Fruit fly (Drosophila melanogaster) whole organism, embryonic: ENCODE measurements around the gene CG11700.

ENCODE experiments used
- Awh ChIP-seq: fragments of 200-800 bp; sonication (Bioruptor generic); IDR thresholded peaks from 2 replicates; pipeline ENCODE4, ENCODE4 v1.3.6; 2022; ENCODE audit warnings: missing biosample characterization, missing genetic modification characterization
- B-H2 ChIP-seq: fragments of 200-800 bp; sonication (Bioruptor generic); optimal IDR thresholded peaks from 2 replicates; lab custom pipeline; 2018; ENCODE audit warnings: missing biosample characterization, mild to moderate bottlenecking, missing genetic modification characterization
- CG10274 ChIP-seq: fragments of 200-800 bp; sonication (Bioruptor generic); optimal IDR thresholded peaks from 3 replicates; lab custom pipeline; 2017; ENCODE audit warnings: missing biosample characterization, mild to moderate bottlenecking, missing genetic modification characterization
- CG11504 ChIP-seq: fragments of 200-800 bp; sonication (Bioruptor generic); optimal IDR thresholded peaks from 3 replicates; lab custom pipeline; 2019; ENCODE audit warnings: missing biosample characterization, mild to moderate bottlenecking, missing genetic modification characterization, moderate library complexity
- CG13287 ChIP-seq: fragments of 200-800 bp; sonication (Bioruptor generic); IDR thresholded peaks from 2 replicates; pipeline ENCODE4 v1.3.6; 2022; ENCODE audit warnings: missing biosample characterization, missing genetic modification characterization; ENCODE audit not compliant: partially characterized antibody
- CG13894 ChIP-seq: fragments of 200-800 bp; sonication (Bioruptor generic); optimal IDR thresholded peaks from 3 replicates; lab custom pipeline; 2018; ENCODE audit warnings: missing biosample characterization, mild to moderate bottlenecking, missing genetic modification characterization, moderate library complexity
- CG14710 ChIP-seq: fragments of 200-800 bp; sonication (Bioruptor generic); optimal IDR thresholded peaks from 3 replicates; lab custom pipeline; 2019; ENCODE audit warnings: missing biosample characterization, mild to moderate bottlenecking, missing genetic modification characterization, moderate library complexity
- CG15073 ChIP-seq: fragments of 200-800 bp; sonication (Bioruptor generic); optimal IDR thresholded peaks from 2 replicates; lab custom pipeline; 2016; ENCODE audit warnings: missing biosample characterization, missing genetic modification characterization
- CG15479 ChIP-seq: fragments of 200-800 bp; sonication (Bioruptor generic); optimal IDR thresholded peaks from 3 replicates; lab custom pipeline; 2019; ENCODE audit warnings: missing biosample characterization, mild to moderate bottlenecking, missing genetic modification characterization, moderate library complexity
- CG17829 ChIP-seq: fragments of 200-800 bp; optimal IDR thresholded peaks from 2 replicates; lab custom pipeline; 2019; ENCODE audit warnings: missing biosample characterization, mild to moderate bottlenecking, missing genetic modification characterization, moderate library complexity
- CG2116 ChIP-seq: fragments of 200-800 bp; sonication (Bioruptor generic); optimal IDR thresholded peaks from 3 replicates; lab custom pipeline; 2018; ENCODE audit warnings: missing biosample characterization, mild to moderate bottlenecking, missing genetic modification characterization
- CG2120 ChIP-seq: fragments of 200-800 bp; sonication (Bioruptor generic); optimal IDR thresholded peaks from 3 replicates; lab custom pipeline; 2016; ENCODE audit warnings: missing biosample characterization, missing genetic modification characterization
- CG2199 ChIP-seq: fragments of 200-800 bp; sonication (Bioruptor generic); IDR thresholded peaks from 3 replicates; pipeline ENCODE4 v1.3.6; 2022; ENCODE audit warnings: missing biosample characterization, missing genetic modification characterization
- CG34422 ChIP-seq: fragments of 200-800 bp; sonication (Bioruptor generic); IDR thresholded peaks from 3 replicates; pipeline ENCODE4 v1.3.6; 2022; ENCODE audit warnings: missing biosample characterization, missing genetic modification characterization
- CG4707 ChIP-seq: fragments of 200-800 bp; sonication (Bioruptor generic); optimal IDR thresholded peaks from 2 replicates; lab custom pipeline; 2018; ENCODE audit warnings: missing biosample characterization, mild to moderate bottlenecking, missing genetic modification characterization, moderate library complexity
- CHES-1-like ChIP-seq: fragments of 200-800 bp; sonication (Bioruptor generic); optimal IDR thresholded peaks from 2 replicates; lab custom pipeline; 2016; ENCODE audit warnings: missing biosample characterization, missing genetic modification characterization
- CTCF ChIP-seq: fragments of 200-800 bp; sonication (Bioruptor generic); optimal IDR thresholded peaks from 2 replicates; lab custom pipeline; 2017; ENCODE audit warnings: missing biosample characterization, mild to moderate bottlenecking, missing genetic modification characterization, moderate library complexity
- Dref ChIP-seq: fragments of 200-800 bp; sonication (Bioruptor generic); IDR thresholded peaks from 2 replicates; pipeline ENCODE4 v1.3.6; 2022; ENCODE audit warnings: missing biosample characterization, missing genetic modification characterization
- Eip74EF ChIP-seq, 2 experiments: fragments of 200-800 bp in 1 of 2; fragments of >200 bp in 1 of 2; sonication (Bioruptor generic) in 1 of 2; optimal IDR thresholded peaks; 2 replicates each; lab custom pipeline; 2017 to 2019; ENCODE audit warnings: missing biosample characterization in 2 of 2, missing genetic modification characterization in 2 of 2, mild to moderate bottlenecking in 1 of 2, moderate library complexity in 1 of 2
- Elba2 ChIP-seq: fragments of 200-800 bp; sonication (Bioruptor generic); optimal IDR thresholded peaks from 3 replicates; lab custom pipeline; 2016; ENCODE audit warnings: missing biosample characterization, missing genetic modification characterization
- Ets97D ChIP-seq: fragments of 200-800 bp; sonication (Bioruptor generic); optimal IDR thresholded peaks from 3 replicates; lab custom pipeline; 2016; ENCODE audit warnings: missing biosample characterization, missing genetic modification characterization
- Fer1 ChIP-seq: fragments of 200-800 bp; sonication (Bioruptor generic); optimal IDR thresholded peaks from 2 replicates; lab custom pipeline; 2017; ENCODE audit warnings: missing biosample characterization, mild to moderate bottlenecking, missing genetic modification characterization
- H15 ChIP-seq: fragments of 200-800 bp; sonication (Bioruptor generic); IDR thresholded peaks from 3 replicates; pipeline ENCODE4 v1.3.6; 2022; ENCODE audit warnings: missing biosample characterization, missing genetic modification characterization
- Lpt ChIP-seq: fragments of >200 bp; optimal IDR thresholded peaks from 2 replicates; lab custom pipeline; 2018; ENCODE audit warnings: missing biosample characterization, missing genetic modification characterization
- MESR4 ChIP-seq: fragments of 200-800 bp; sonication (Bioruptor generic); optimal IDR thresholded peaks from 2 replicates; lab custom pipeline; 2018; ENCODE audit warnings: missing biosample characterization, mild to moderate bottlenecking, missing genetic modification characterization, moderate library complexity
- Mrtf ChIP-seq: fragments of 200-800 bp; sonication (Bioruptor generic); IDR thresholded peaks from 3 replicates; pipeline ENCODE4 v1.3.6; 2022; ENCODE audit warnings: missing biosample characterization, missing genetic modification characterization
- Myb ChIP-seq: fragments of 200-800 bp; sonication (Bioruptor generic); optimal IDR thresholded peaks from 2 replicates; lab custom pipeline; 2016; ENCODE audit warnings: missing biosample characterization, missing genetic modification characterization
- Optix ChIP-seq: fragments of 200-800 bp; sonication (Bioruptor generic); IDR thresholded peaks from 3 replicates; pipeline ENCODE4 v1.3.6; 2022; ENCODE audit warnings: missing biosample characterization, missing genetic modification characterization
- Pdp1 ChIP-seq, 2 experiments: fragments of 200-800 bp; sonication (Bioruptor generic); optimal IDR thresholded peaks; 3 replicates each; lab custom pipeline; 2016; ENCODE audit warnings: missing biosample characterization in 2 of 2, missing genetic modification characterization in 2 of 2, mild to moderate bottlenecking in 1 of 2, moderate library complexity in 1 of 2
- Taf1 ChIP-seq: fragments of 200-800 bp; sonication (Bioruptor generic); IDR thresholded peaks from 2 replicates; pipeline ENCODE4 v1.3.6; 2022; ENCODE audit warnings: missing biosample characterization, missing genetic modification characterization
- abd-A ChIP-seq: fragments of 200-800 bp; sonication (Bioruptor generic); optimal IDR thresholded peaks from 3 replicates; lab custom pipeline; 2019; ENCODE audit warnings: missing biosample characterization, mild to moderate bottlenecking, missing genetic modification characterization, moderate library complexity
- amos ChIP-seq: fragments of 200-800 bp; sonication (Bioruptor generic); IDR thresholded peaks from 2 replicates; pipeline ENCODE4 v1.3.6; 2022; ENCODE audit warnings: missing biosample characterization, missing genetic modification characterization; ENCODE audit not compliant: partially characterized antibody
- az2 ChIP-seq: fragments of 200-800 bp; sonication (Bioruptor generic); optimal IDR thresholded peaks from 3 replicates; lab custom pipeline; 2016; ENCODE audit warnings: missing biosample characterization, missing genetic modification characterization
- crp ChIP-seq, 2 experiments: fragments of 200-800 bp; sonication (Bioruptor generic); optimal IDR thresholded peaks; 2 replicates in 1 of 2; 3 replicates in 1 of 2; lab custom pipeline; 2017; ENCODE audit warnings: missing biosample characterization in 2 of 2, missing genetic modification characterization in 2 of 2, mild to moderate bottlenecking in 1 of 2, moderate library complexity in 1 of 2
- gcm ChIP-seq: fragments of 200-800 bp; sonication (Bioruptor generic); optimal IDR thresholded peaks from 2 replicates; lab custom pipeline; 2019; ENCODE audit warnings: missing biosample characterization, mild to moderate bottlenecking, missing genetic modification characterization, moderate library complexity
- lab ChIP-seq: fragments of 200-800 bp; sonication (Bioruptor generic); optimal IDR thresholded peaks from 3 replicates; lab custom pipeline; 2017; ENCODE audit warnings: missing biosample characterization, missing genetic modification characterization, mild to moderate bottlenecking, moderate library complexity, missing genetic modification reagents
- nmo ChIP-seq: fragments of 200-800 bp; sonication (Bioruptor generic); optimal IDR thresholded peaks from 2 replicates; lab custom pipeline; 2018; ENCODE audit warnings: missing biosample characterization, mild to moderate bottlenecking, missing genetic modification characterization, moderate library complexity
- pb ChIP-seq: fragments of 200-800 bp; sonication (Bioruptor generic); optimal IDR thresholded peaks from 3 replicates; lab custom pipeline; 2016; ENCODE audit warnings: missing biosample characterization, missing genetic modification characterization
- phol ChIP-seq: fragments of 200-800 bp; sonication (Bioruptor generic); optimal IDR thresholded peaks from 3 replicates; lab custom pipeline; 2018; ENCODE audit warnings: missing biosample characterization, mild to moderate bottlenecking, missing genetic modification characterization, moderate library complexity
- pros ChIP-seq: fragments of 200-800 bp; sonication (Bioruptor generic); optimal IDR thresholded peaks from 3 replicates; lab custom pipeline; 2019; ENCODE audit warnings: missing biosample characterization, mild to moderate bottlenecking, missing genetic modification characterization, moderate library complexity
- sc ChIP-seq, 3 experiments: fragments of >200 bp in 2 of 3; fragments of 200-800 bp in 1 of 3; sonication (Bioruptor generic) in 1 of 3; optimal IDR thresholded peaks; 2 replicates in 2 of 3; 3 replicates in 1 of 3; lab custom pipeline; 2017; ENCODE audit warnings: mild to moderate bottlenecking in 1 of 3, missing biosample characterization in 1 of 3, missing genetic modification characterization in 1 of 3, missing genetic modification reagents in 1 of 3
- sens ChIP-seq: fragments of 200-800 bp; sonication (Bioruptor generic); peaks from one replicate; lab custom pipeline; 2016; ENCODE audit warnings: missing biosample characterization, missing genetic modification characterization
- stwl ChIP-seq: fragments of 200-800 bp; sonication (Bioruptor generic); optimal IDR thresholded peaks from 3 replicates; lab custom pipeline; 2018; ENCODE audit warnings: missing biosample characterization, mild to moderate bottlenecking, missing genetic modification characterization, moderate library complexity
- toy ChIP-seq: fragments of 200-800 bp; sonication (Bioruptor generic); IDR thresholded peaks from 2 replicates; pipeline ENCODE4 v1.3.6; 2022; ENCODE audit warnings: missing biosample characterization, missing genetic modification characterization
- trh ChIP-seq: fragments of 200-800 bp; sonication (Bioruptor generic); optimal IDR thresholded peaks from 2 replicates; lab custom pipeline; 2016; ENCODE audit warnings: missing biosample characterization, missing genetic modification characterization
- vnd ChIP-seq: fragments of 200-800 bp; sonication (Bioruptor generic); IDR thresholded peaks from 3 replicates; pipeline ENCODE4 v1.3.6; 2022; ENCODE audit warnings: missing biosample characterization, missing genetic modification characterization; ENCODE audit not compliant: partially characterized antibody

The CG11700 gene

DNA sequence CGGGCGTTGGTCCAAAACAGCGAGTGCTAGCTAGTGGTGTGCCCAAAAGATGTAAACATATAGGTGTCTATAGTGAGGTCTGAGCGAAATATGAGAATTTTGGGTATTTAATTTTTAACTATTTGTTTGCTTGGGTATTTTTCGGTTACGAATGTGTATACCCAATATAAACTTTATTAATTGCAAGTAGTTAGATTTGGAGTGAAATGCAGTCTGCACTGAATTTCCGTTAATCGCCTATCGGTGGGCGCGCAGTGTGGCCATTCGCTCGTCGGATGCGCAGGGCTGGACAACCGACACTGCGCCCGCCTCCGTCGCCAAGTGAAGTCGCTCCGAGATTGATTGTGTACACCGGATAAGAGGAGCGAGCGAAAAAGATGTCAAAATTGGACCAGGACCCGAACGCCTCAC, 11.8 kb upstream of the CG11700 start, which contains the start of the genes CG15891 and CG3815 (continued):
- TF ChIP-seq Elba2 (GFP tag; lab: Kevin White, UChicago) (no peak), CG2199 (no peak), CG4707 (GFP tag; lab: Kevin White, UChicago) (no peak), CG13894 (peak; percentile 57), az2 (GFP tag; lab: Kevin White, UChicago) (peak; percentile 16), CG10274 (no peak), gcm (GFP tag; lab: Kevin White, UChicago) (peak; percentile 3)
- TF ChIP-seq, all 482 proteins: peak for 232

DNA sequence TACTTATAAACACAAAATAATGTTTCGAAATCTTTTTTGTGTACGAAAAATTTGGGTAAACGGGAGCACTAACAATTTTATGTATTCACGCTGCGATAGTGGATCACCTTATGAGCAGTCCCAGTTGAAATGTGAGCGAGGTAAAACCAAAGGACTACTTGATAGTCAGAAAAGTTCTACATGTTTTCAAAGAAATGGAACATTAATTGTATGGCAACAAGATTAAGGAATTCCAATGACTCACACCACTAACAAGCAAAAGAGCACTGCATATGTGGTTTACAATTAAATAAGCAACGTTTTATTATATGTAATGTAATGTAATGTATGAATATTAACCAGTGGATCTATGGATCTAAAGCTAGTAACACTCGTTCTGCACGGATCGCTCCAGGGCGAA, 10.9 kb upstream of the CG11700 start, which contains the start of gene CG15892:
Gene CG15892, minus strand, starts transcription at position 101 of the 400 bp plus-strand sequence.
- TF ChIP-seq CHES-1-like (GFP tag; lab: Kevin White, UChicago) (no peak), phol (tag; lab: Kevin White, UChicago) (no peak), CG2120 (no peak), Taf1 (no peak), pros (no peak), CG17829 (tag; lab: Kevin White, UChicago) (no peak), Lpt (GFP tag; lab: Kevin White, UChicago) (no peak), Eip74EF (GFP tag; optimal IDR thresholded peaks at IDR 0.05; lab: Kevin White, UChicago) (no peak), Awh (GFP tag; lab: Robert Waterston, UW) (no peak), trh (no peak), pb (GFP tag; lab: Kevin White, UChicago) (no peak), Dref (GFP tag; lab: Robert Waterston, UW) (no peak), B-H2 (no peak), H15 (GFP tag; lab: Robert Waterston, UW) (no peak)

- TF ChIP-seq lab (GFP tag; lab: Kevin White, UChicago) = no peak
- peak; percentile 31 for TF ChIP-seq CG17829 (tag; lab: Kevin White, UChicago)
- no peak for TF ChIP-seq CG15073 (GFP tag; lab: Kevin White, UChicago)
- TF ChIP-seq nmo (GFP tag; lab: Kevin White, UChicago) = peak; percentile 40
- no peak for TF ChIP-seq sc (optimal IDR thresholded peaks at IDR 0.05; lab: Kevin White, UChicago)
- no peak for TF ChIP-seq sc (GFP tag; optimal IDR thresholded peaks at IDR 0.05; lab: Kevin White, UChicago)
- peak; percentile 77 for TF ChIP-seq MESR4 (GFP tag; lab: Kevin White, UChicago)
- peak; percentile 58 for TF ChIP-seq sens (GFP tag; lab: Kevin White, UChicago)
- TF ChIP-seq CTCF (GFP tag; lab: Kevin White, UChicago) = peak; percentile 8
- peak; percentile 70; the same call in 1 of the 3 replicates for TF ChIP-seq CG34422
- peak; percentile 32 for TF ChIP-seq Myb (GFP tag; lab: Kevin White, UChicago)
- TF ChIP-seq CG14710 (tag; lab: Kevin White, UChicago) = peak; percentile 75
- peak; percentile 47 for TF ChIP-seq Ets97D
- TF ChIP-seq Pdp1 (GFP tag; optimal IDR thresholded peaks at IDR 0.05; lab: Kevin White, UChicago) = peak in 1 of 2 experiments; percentile 52
- TF ChIP-seq vnd (GFP tag; lab: Robert Waterston, UW) = no peak
- TF ChIP-seq crp (GFP tag; optimal IDR thresholded peaks at IDR 0.05; lab: Kevin White, UChicago) = peak in 1 of 2 experiments; percentile 53
- no peak for TF ChIP-seq Optix (GFP tag; lab: Robert Waterston, UW)
- TF ChIP-seq Fer1 (GFP tag; lab: Kevin White, UChicago) = peak; percentile 12
- no peak for TF ChIP-seq abd-A
- no peak for TF ChIP-seq Mrtf (GFP tag; lab: Robert Waterston, UW)
- peak; percentile 48 for TF ChIP-seq Dref (GFP tag; lab: Robert Waterston, UW)
- peak; percentile 12 for TF ChIP-seq CG2116 (GFP tag; lab: Kevin White, UChicago)
- peak; percentile 38 for TF ChIP-seq stwl (tag; lab: Kevin White, UChicago)
- TF ChIP-seq amos = peak; percentile 14; the same call in 1 of the 2 replicates
- TF ChIP-seq CG11504 (tag; lab: Kevin White, UChicago) = no peak
- TF ChIP-seq toy = no peak
- TF ChIP-seq CG13287 (GFP tag; lab: Robert Waterston, UW) = peak; percentile 55; the same call in 1 of the 2 replicates
- TF ChIP-seq CG15479 (GFP tag; lab: Kevin White, UChicago) = peak; percentile 67
Measured at dm6 chrX:6291083-6291699, 7.8 kb upstream of the CG11700 start, which contains the start of the genes Rpt4 and mldr. Rpt4 (minus strand) TSS chrX:6291245. mldr (plus strand) TSS chrX:6291303.
